Worm (Caenorhabditis elegans): ENCODE results near the gene Y19D2B.1.

DNA sequence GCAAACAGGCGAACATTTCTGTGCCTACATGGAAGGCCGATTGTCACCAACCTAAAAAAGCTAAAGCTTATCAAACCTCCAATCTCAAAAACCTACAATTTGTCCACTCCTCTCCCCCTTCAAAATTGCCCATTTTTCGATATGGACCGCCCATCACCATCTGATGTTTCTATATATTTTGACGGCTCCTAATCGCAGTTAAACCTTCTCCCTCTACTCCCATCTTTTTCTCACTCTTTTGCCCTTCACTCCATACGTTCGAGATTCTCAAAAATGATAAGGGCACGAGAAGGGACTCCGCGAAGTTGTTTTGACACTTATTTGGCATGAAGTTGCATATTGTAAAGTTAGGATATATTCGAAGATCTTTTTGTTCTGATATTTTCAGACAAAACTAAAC, 36.4 kb upstream of the Y19D2B.1 start:
- TF ChIP-seq snpc-4 (tag; optimal IDR thresholded peaks at IDR 0.05) (no peak), pha-4 (tag; optimal IDR thresholded peaks at IDR 0.05) (no peak), ceh-83 (GFP tag; optimal IDR thresholded peaks at IDR 0.05) (no peak), blmp-1 (tag; optimal IDR thresholded peaks at IDR 0.05) (no peak), sptf-1 (tag; optimal IDR thresholded peaks at IDR 0.05) (no peak), lin-13 (tag; optimal IDR thresholded peaks at IDR 0.05) (no peak), unc-120 (tag; optimal IDR thresholded peaks at IDR 0.05; ENCODE audit: poor library complexity, severe bottlenecking) (no peak), elt-1 (tag; optimal IDR thresholded peaks at IDR 0.05; ENCODE audit: borderline replicate concordance, insufficient read depth) (no peak), elt-3 (tag; optimal IDR thresholded peaks at IDR 0.05) (no peak)
